Worm (Caenorhabditis elegans) whole organism, early embryonic: ENCODE results near the gene F26C11.4.

ENCODE experiments used
- B0310.2 ChIP-seq: sonication (generic microtip); optimal IDR thresholded peaks from 2 replicates; lab custom pipeline; 2016; ENCODE audit warnings: mild to moderate bottlenecking, missing genetic modification characterization, missing compliant biosample characterization
- F13C5.2 ChIP-seq: sonication (generic microtip); optimal IDR thresholded peaks from 2 replicates; lab custom pipeline; 2017; ENCODE audit warnings: mild to moderate bottlenecking, missing genetic modification characterization, inconsistent platforms, missing compliant biosample characterization
- aly-1 ChIP-seq: sonication (generic microtip); optimal IDR thresholded peaks from 2 replicates; lab custom pipeline; 2016; ENCODE audit warnings: missing genetic modification characterization, missing compliant biosample characterization
- ama-1 ChIP-seq: fragments of 150-350 bp; optimal IDR thresholded peaks from 2 replicates; lab custom pipeline; 2014
- ceh-13 ChIP-seq: fragments of 200-800 bp; sonication (Bioruptor generic); optimal IDR thresholded peaks from 2 replicates; lab custom pipeline; 2018; ENCODE audit warnings: mild to moderate bottlenecking, missing genetic modification characterization, missing compliant biosample characterization
- ceh-36 ChIP-seq: sonication (generic microtip); optimal IDR thresholded peaks from 2 replicates; lab custom pipeline; 2016; ENCODE audit warnings: missing genetic modification characterization, inconsistent platforms, missing compliant biosample characterization
- ets-7 ChIP-seq: sonication (generic microtip); optimal IDR thresholded peaks from 2 replicates; lab custom pipeline; 2016; ENCODE audit warnings: missing genotype, missing genetic modification characterization, missing compliant biosample characterization
- flt-1 ChIP-seq: fragments of 200-800 bp; sonication (Bioruptor generic); IDR thresholded peaks from 2 replicates; pipeline ENCODE4 v1.3.6; 2022; ENCODE audit warnings: missing genetic modification characterization, missing compliant biosample characterization
- hmbx-1 ChIP-seq: sonication (generic microtip); optimal IDR thresholded peaks from 2 replicates; lab custom pipeline; 2016; ENCODE audit warnings: mild to moderate bottlenecking, missing genetic modification characterization, missing compliant biosample characterization
- hmg-4 ChIP-seq: fragments of 200-800 bp; sonication (Bioruptor generic); optimal IDR thresholded peaks from 2 replicates; lab custom pipeline; 2018; ENCODE audit warnings: mild to moderate bottlenecking, missing genetic modification characterization, missing compliant biosample characterization
- hnd-1 ChIP-seq: sonication (generic microtip); optimal IDR thresholded peaks from 2 replicates; lab custom pipeline; 2016; ENCODE audit warnings: missing genetic modification characterization, missing compliant biosample characterization
- pes-1 ChIP-seq: fragments of 200-800 bp; sonication (Bioruptor generic); IDR thresholded peaks from 2 replicates; pipeline ENCODE4 v1.3.6; 2022; ENCODE audit warnings: missing genetic modification reagents, missing genetic modification characterization, missing compliant biosample characterization
- scrt-1 ChIP-seq: fragments of 200-800 bp; sonication (Bioruptor generic); IDR thresholded peaks from 2 replicates; pipeline ENCODE4 v1.3.6; 2022; ENCODE audit warnings: missing genetic modification characterization, missing compliant biosample characterization
- sea-1 ChIP-seq: fragments of 200-800 bp; sonication (Bioruptor generic); conservative IDR thresholded peaks from 2 replicates; pipeline ENCODE4 v1.3.6; 2022; ENCODE audit warnings: missing genetic modification characterization, missing compliant biosample characterization
- tbx-11 ChIP-seq: fragments of 200-800 bp; sonication (Bioruptor generic); IDR thresholded peaks from 2 replicates; pipeline ENCODE4 v1.3.6; 2022; ENCODE audit warnings: missing genetic modification characterization, missing compliant biosample characterization
- tbx-37 ChIP-seq: fragments of 200-800 bp; sonication (Bioruptor generic); conservative IDR thresholded peaks from 2 replicates; pipeline ENCODE4 v1.3.6; 2022; ENCODE audit warnings: missing genetic modification reagents, missing genetic modification characterization, missing compliant biosample characterization
- tra-4 ChIP-seq: sonication (generic microtip); optimal IDR thresholded peaks from 2 replicates; lab custom pipeline; 2017; ENCODE audit warnings: missing genetic modification characterization, missing compliant biosample characterization

F26C11.4 gene

DNA sequence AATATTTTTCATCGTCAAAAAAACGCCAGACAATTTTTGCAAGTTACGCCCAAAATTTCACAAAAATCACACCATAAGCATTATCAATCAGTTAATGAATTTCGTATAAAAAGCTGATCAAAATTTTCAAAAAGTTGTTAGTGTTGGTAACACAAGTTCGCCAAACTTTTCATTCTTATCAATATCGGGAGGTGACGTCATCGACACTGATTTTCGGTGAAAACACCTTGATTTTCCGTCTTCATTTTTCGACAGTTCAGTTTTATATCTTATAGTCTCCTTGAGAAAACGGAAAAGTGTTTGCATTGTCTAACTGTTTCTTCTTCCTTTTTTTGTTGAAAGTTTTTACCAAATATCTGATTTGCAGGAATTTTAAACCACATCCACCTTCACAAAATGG is 35.3 kb downstream of the F26C11.4 start, which contains the start of gene C08H9.15:
TSS of gene C08H9.15 (plus strand) at position 368 of the 400 bp plus-strand sequence.
- no peak for TF ChIP-seq tbx-11 (GFP tag; lab: Robert Waterston, UW)
- no peak for TF ChIP-seq scrt-1
- no peak for TF ChIP-seq ceh-13 (GFP tag; lab: Kevin White, UChicago)
- no peak for TF ChIP-seq aly-1
- TF ChIP-seq pes-1 (GFP tag; lab: Robert Waterston, UW), result no peak
- no peak for TF ChIP-seq hnd-1 (tag; lab: Kevin White, UChicago)
- no peak for TF ChIP-seq ama-1
- TF ChIP-seq hmbx-1 (tag; lab: Kevin White, UChicago), result no peak
- no peak for TF ChIP-seq F13C5.2
- no peak for TF ChIP-seq ceh-36 (tag; lab: Kevin White, UChicago)
- TF ChIP-seq sea-1 (GFP tag; lab: Robert Waterston, UW), result no peak
- TF ChIP-seq ets-7 (tag; lab: Kevin White, UChicago), result no peak
- no peak for TF ChIP-seq B0310.2
- no peak for TF ChIP-seq tra-4 (tag; lab: Kevin White, UChicago)
- no peak for TF ChIP-seq flt-1 (GFP tag; lab: Robert Waterston, UW)
- no peak for TF ChIP-seq hmg-4 (GFP tag; lab: Kevin White, UChicago)
- no peak for TF ChIP-seq tbx-37 (GFP tag; lab: Robert Waterston, UW)

DNA sequence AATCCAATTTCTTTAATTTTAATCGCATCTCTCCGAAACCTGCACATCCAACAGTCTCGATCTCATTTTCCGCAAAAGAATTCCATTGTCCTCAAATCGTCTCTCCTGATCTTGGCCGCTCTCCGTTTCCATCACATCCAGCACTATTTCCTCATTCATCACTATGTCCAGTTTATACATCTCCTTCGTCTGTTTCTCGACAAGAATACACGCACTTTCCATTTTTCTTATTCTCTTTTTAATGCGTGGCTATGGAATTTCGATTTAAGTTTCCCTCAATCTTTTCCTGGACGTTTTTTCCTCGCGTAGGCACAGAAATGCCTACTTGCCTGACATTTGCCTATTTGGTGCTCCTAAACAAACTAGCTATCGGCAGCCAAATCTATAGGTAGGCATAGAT is 36.3 kb downstream of the F26C11.4 start:
- no peak for TF ChIP-seq hmg-4 (GFP tag; lab: Kevin White, UChicago)
- TF ChIP-seq scrt-1, result no peak
- no peak for TF ChIP-seq B0310.2
- TF ChIP-seq ama-1, result no peak
- no peak for TF ChIP-seq F13C5.2
- TF ChIP-seq sea-1 (GFP tag; lab: Robert Waterston, UW), result no peak
- no peak for TF ChIP-seq tra-4 (tag; lab: Kevin White, UChicago)
- TF ChIP-seq hnd-1 (tag; lab: Kevin White, UChicago), result no peak
- no peak for TF ChIP-seq ceh-13 (GFP tag; lab: Kevin White, UChicago)
- TF ChIP-seq ets-7 (tag; lab: Kevin White, UChicago), result no peak
- no peak for TF ChIP-seq aly-1
- no peak for TF ChIP-seq flt-1 (GFP tag; lab: Robert Waterston, UW)

DNA sequence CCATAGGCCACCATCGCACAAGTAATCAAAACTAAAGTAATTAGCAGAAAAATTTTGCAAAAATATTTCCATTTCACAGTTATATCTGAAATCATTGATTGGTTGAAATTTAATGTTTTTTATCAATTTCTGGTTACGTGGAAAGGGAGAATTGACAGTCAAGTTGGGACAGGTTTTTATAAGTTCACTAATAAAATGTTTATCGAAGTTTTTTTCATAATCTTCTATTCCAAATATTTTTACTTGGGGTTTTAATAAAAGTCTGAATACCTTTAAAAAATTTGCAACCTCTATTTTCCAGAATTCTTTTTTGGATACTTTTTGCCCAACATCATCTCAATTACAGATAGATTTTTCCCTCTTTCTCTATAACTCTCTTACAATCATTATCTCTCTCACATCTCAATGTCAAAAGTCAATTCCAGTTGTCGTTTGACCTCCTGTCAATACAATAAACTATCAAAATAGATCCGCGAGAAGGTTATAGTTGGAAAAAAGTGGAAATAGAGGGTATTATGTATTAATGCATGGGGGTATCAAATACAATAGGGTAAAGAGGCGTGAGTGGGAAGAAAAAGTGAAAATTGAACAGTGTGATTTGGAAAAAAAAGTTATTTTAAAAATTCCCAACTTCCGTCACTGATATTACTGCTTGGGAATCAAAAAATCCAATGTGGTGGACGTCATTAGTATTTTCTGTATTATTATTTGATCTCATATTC is 41.4 kb downstream of the F26C11.4 start, which contains the start of the genes chil-2 and ctsa-3.2:
TSS of gene chil-2 (minus strand) at position 101 of the 722 bp plus-strand sequence.
TSS of gene ctsa-3.2 (plus strand) at position 672 of the 722 bp plus-strand sequence.
- TF ChIP-seq ceh-13 (GFP tag; lab: Kevin White, UChicago) (no peak), hnd-1 (tag; lab: Kevin White, UChicago) (no peak), F13C5.2 (no peak), aly-1 (no peak), scrt-1 (no peak), ets-7 (tag; lab: Kevin White, UChicago) (no peak), B0310.2 (no peak), hmbx-1 (tag; lab: Kevin White, UChicago) (no peak), sea-1 (GFP tag; lab: Robert Waterston, UW) (no peak), ama-1 (no peak), hmg-4 (GFP tag; lab: Kevin White, UChicago) (no peak), tbx-11 (GFP tag; lab: Robert Waterston, UW) (no peak), tra-4 (tag; lab: Kevin White, UChicago) (no peak), tbx-37 (GFP tag; lab: Robert Waterston, UW) (no peak), pes-1 (GFP tag; lab: Robert Waterston, UW) (no peak), flt-1 (GFP tag; lab: Robert Waterston, UW) (no peak), ceh-36 (tag; lab: Kevin White, UChicago) (no peak)

DNA sequence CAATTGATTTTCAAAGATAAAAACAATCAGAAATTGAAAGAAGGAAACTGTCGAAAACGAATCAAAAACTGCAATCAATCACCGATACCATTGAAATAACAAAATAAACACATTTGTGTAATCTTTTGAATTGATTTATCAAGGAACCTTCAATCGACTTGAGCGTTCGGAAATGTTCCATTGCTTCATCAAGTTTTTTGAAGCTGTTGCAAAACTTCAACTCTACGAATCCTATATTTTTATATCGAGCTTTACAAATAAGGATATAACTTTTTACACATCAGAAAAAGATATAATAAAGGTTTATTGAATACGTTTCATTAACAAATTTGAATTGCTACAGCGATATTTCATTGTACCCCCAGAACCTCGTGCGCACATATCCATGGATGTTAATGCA is 43.1 kb downstream of the F26C11.4 start, which contains the start of gene chil-8:
TSS of gene chil-8 (minus strand) at position 101 of the 400 bp plus-strand sequence.
- TF ChIP-seq ets-7 (tag; lab: Kevin White, UChicago), result no peak
- no peak for TF ChIP-seq sea-1 (GFP tag; lab: Robert Waterston, UW)
- TF ChIP-seq B0310.2, result no peak
- no peak for TF ChIP-seq ceh-13 (GFP tag; lab: Kevin White, UChicago)
- TF ChIP-seq tra-4 (tag; lab: Kevin White, UChicago), result no peak
- no peak for TF ChIP-seq tbx-11 (GFP tag; lab: Robert Waterston, UW)
- TF ChIP-seq ceh-36 (tag; lab: Kevin White, UChicago), result no peak
- TF ChIP-seq scrt-1, result no peak
- no peak for TF ChIP-seq pes-1 (GFP tag; lab: Robert Waterston, UW)
- TF ChIP-seq tbx-37 (GFP tag; lab: Robert Waterston, UW), result no peak
- TF ChIP-seq aly-1, result no peak
- no peak for TF ChIP-seq hnd-1 (tag; lab: Kevin White, UChicago)
- no peak for TF ChIP-seq hmg-4 (GFP tag; lab: Kevin White, UChicago)
- no peak for TF ChIP-seq flt-1 (GFP tag; lab: Robert Waterston, UW)
- no peak for TF ChIP-seq F13C5.2
- TF ChIP-seq ama-1, result no peak
- TF ChIP-seq hmbx-1 (tag; lab: Kevin White, UChicago), result no peak

DNA sequence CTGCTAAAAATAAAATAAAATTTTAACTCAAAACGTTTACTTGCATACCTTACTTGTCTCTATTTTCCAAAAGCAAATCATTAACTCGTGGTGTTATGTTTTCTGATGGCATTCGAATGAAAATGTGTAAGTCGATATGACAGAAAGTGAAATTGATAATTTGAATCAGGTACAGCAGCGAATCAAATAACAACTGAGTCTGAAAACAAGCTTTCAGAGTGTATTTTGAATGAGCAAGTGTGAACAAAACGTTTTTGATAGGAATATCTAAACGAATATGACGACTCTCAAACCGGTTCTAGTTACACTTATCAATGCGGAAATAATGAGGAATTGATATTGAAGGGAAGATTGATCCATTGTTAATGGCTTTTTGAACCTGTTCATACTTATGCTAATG is 45.0 kb downstream of the F26C11.4 start, which contains the start of gene chil-7:
TSS of gene chil-7 (minus strand) at position 112 of the 400 bp plus-strand sequence.
- no peak for TF ChIP-seq tbx-37 (GFP tag; lab: Robert Waterston, UW)
- no peak for TF ChIP-seq hnd-1 (tag; lab: Kevin White, UChicago)
- TF ChIP-seq tbx-11 (GFP tag; lab: Robert Waterston, UW), result no peak
- TF ChIP-seq ceh-13 (GFP tag; lab: Kevin White, UChicago), result no peak
- TF ChIP-seq hmbx-1 (tag; lab: Kevin White, UChicago), result no peak
- no peak for TF ChIP-seq scrt-1

DNA sequence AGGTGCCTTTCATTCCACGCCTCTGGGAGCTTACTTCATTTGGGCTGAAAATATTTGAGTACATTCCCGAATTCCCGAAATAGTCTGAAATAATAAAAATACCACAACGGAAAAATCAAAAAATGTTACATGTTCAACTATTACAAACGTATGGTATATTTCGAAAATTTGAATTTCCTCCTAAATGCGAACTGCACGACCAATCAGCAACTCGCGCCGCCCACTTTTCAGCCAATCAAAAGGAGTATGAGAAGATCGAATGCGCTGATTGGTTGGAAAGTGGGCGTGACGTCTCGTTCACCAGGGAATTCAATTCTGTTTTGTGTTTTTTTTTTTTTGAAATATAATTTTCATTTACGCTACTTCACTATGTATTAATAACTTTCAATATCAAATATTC is 47.4 kb downstream of the F26C11.4 start, which contains the start of gene old-1:
TSS of gene old-1 (minus strand) at position 50 of the 400 bp plus-strand sequence.
- TF ChIP-seq B0310.2 (no peak), tbx-11 (GFP tag; lab: Robert Waterston, UW) (no peak), ceh-36 (tag; lab: Kevin White, UChicago) (no peak), hmbx-1 (tag; lab: Kevin White, UChicago) (no peak), ama-1 (no peak), aly-1 (no peak), pes-1 (GFP tag; lab: Robert Waterston, UW) (no peak), ceh-13 (GFP tag; lab: Kevin White, UChicago) (no peak), flt-1 (GFP tag; lab: Robert Waterston, UW) (no peak), hnd-1 (tag; lab: Kevin White, UChicago) (no peak), ets-7 (tag; lab: Kevin White, UChicago) (no peak), tra-4 (tag; lab: Kevin White, UChicago) (no peak), scrt-1 (no peak), tbx-37 (GFP tag; lab: Robert Waterston, UW) (no peak), hmg-4 (GFP tag; lab: Kevin White, UChicago) (no peak), sea-1 (GFP tag; lab: Robert Waterston, UW) (no peak), F13C5.2 (no peak)
